Fruit fly (Drosophila melanogaster): Measurements from ENCODE around the gene CG11695.

dm6 chrX:11604094-11604493 is 27.4 kb downstream of the CG11695 start, which contains the start of gene CG2533:
- TF ChIP-seq CG7101 (tag; optimal IDR thresholded peaks at IDR 0.05): no peak
- TF ChIP-seq pad (GFP tag; optimal IDR thresholded peaks at IDR 0.05): no peak
- TF ChIP-seq Mnt (GFP tag; optimal IDR thresholded peaks at IDR 0.05): no peak
- no peak for TF ChIP-seq tj (GFP tag; optimal IDR thresholded peaks at IDR 0.05)
- no peak for TF ChIP-seq bab1 (GFP tag; optimal IDR thresholded peaks at IDR 0.05)
